Worm (Caenorhabditis elegans): ENCODE data around the gene dhs-11.

dhs-11 gene

ce11 chrIII:10656069-10656468, 13.4 kb upstream of the dhs-11 start:
- TF ChIP-seq Y53G8AR.9 (GFP tag; conservative IDR thresholded peaks at IDR 0.05) (no peak), F33H1.4 (GFP tag; IDR thresholded peaks at IDR 0.05) (no peak), ama-1 (optimal IDR thresholded peaks at IDR 0.05) (no peak), ama-1 (GFP tag; optimal IDR thresholded peaks at IDR 0.05) (no peak), mcd-1 (GFP tag; IDR thresholded peaks at IDR 0.05) (no peak), nhr-27 (tag; optimal IDR thresholded peaks at IDR 0.05) (no peak), attf-3 (GFP tag; conservative IDR thresholded peaks at IDR 0.05) (no peak), let-607 (tag; optimal IDR thresholded peaks at IDR 0.05) (peak; percentile 67 to 85), hlh-12 (tag; optimal IDR thresholded peaks at IDR 0.05) (no peak), B0336.3 (GFP tag; IDR thresholded peaks at IDR 0.05) (no peak), snpc-3.4 (tag; optimal IDR thresholded peaks at IDR 0.05) (no peak), nhr-80 (tag; optimal IDR thresholded peaks at IDR 0.05) (peak; percentile 60), rec-8 (tag; optimal IDR thresholded peaks at IDR 0.05) (no peak), cebp-1 (GFP tag; IDR thresholded peaks at IDR 0.05) (no peak), cebp-1 (tag; optimal IDR thresholded peaks at IDR 0.05) (no peak)

ce11 chrIII:10654718-10655117, 12.1 kb upstream of the dhs-11 start, which contains the start of gene cnt-2:
TSS of gene cnt-2 (plus strand) at chrIII:10655018.
- TF ChIP-seq Y53G8AR.9 (GFP tag; conservative IDR thresholded peaks at IDR 0.05): no peak
- no peak for TF ChIP-seq K12H6.12 (tag; optimal IDR thresholded peaks at IDR 0.05)
- no peak for TF ChIP-seq Y95B8A.8 (GFP tag; IDR thresholded peaks at IDR 0.05)
- no peak for TF ChIP-seq mel-28 (tag; optimal IDR thresholded peaks at IDR 0.05; ENCODE audit: borderline replicate concordance)
- no peak for TF ChIP-seq efl-1 (GFP tag; optimal IDR thresholded peaks at IDR 0.05)
- no peak for TF ChIP-seq attf-6 (GFP tag; IDR thresholded peaks at IDR 0.05)
- TF ChIP-seq B0019.2 (GFP tag; conservative IDR thresholded peaks at IDR 0.05): no peak
- no peak for TF ChIP-seq dpl-1 (GFP tag; optimal IDR thresholded peaks at IDR 0.05)
- no peak for TF ChIP-seq F55B11.4 (tag; optimal IDR thresholded peaks at IDR 0.05; ENCODE audit: borderline replicate concordance, insufficient read depth)

- no peak for TF ChIP-seq hrde-1 (tag; optimal IDR thresholded peaks at IDR 0.05; ENCODE audit: borderline replicate concordance)
- no peak for TF ChIP-seq B0336.3 (GFP tag; IDR thresholded peaks at IDR 0.05)
- TF ChIP-seq lin-26 (GFP tag; IDR thresholded peaks at IDR 0.05): no peak
- TF ChIP-seq lin-40 (tag; optimal IDR thresholded peaks at IDR 0.05): no peak
- TF ChIP-seq efl-1 (GFP tag; optimal IDR thresholded peaks at IDR 0.05): no peak
- no peak for TF ChIP-seq Y56A3A.18 (GFP tag; IDR thresholded peaks at IDR 0.05)
- TF ChIP-seq ccch-3 (GFP tag; optimal IDR thresholded peaks at IDR 0.05): no peak
- TF ChIP-seq nhr-120 (GFP tag; IDR thresholded peaks at IDR 0.05): no peak
- TF ChIP-seq ceh-91 (GFP tag; IDR thresholded peaks at IDR 0.05): no peak
- no peak for TF ChIP-seq hmg-1.2 (GFP tag; IDR thresholded peaks at IDR 0.05)
- no peak for TF ChIP-seq tbx-9 (tag; optimal IDR thresholded peaks at IDR 0.05; ENCODE audit: borderline replicate concordance)
- no peak for TF ChIP-seq madf-8 (GFP tag; conservative IDR thresholded peaks at IDR 0.05)
- TF ChIP-seq F33H1.4 (GFP tag; IDR thresholded peaks at IDR 0.05): no peak
- no peak for TF ChIP-seq attf-5 (GFP tag; optimal IDR thresholded peaks at IDR 0.05)
- TF ChIP-seq hlh-12 (tag; optimal IDR thresholded peaks at IDR 0.05): no peak
- no peak for TF ChIP-seq snpc-4 (GFP tag; optimal IDR thresholded peaks at IDR 0.05)
- no peak for TF ChIP-seq snpc-4 (tag; optimal IDR thresholded peaks at IDR 0.05)
Observed at ce11 chrIII:10653479-10653878, 10.8 kb upstream of the dhs-11 start.
